Worm (Caenorhabditis elegans) whole organism, early embryonic: Measurements from ENCODE around the gene rpa-1.

Experiments
- B0310.2 ChIP-seq: sonication (generic microtip); optimal IDR thresholded peaks from 2 replicates; lab custom pipeline; 2016; ENCODE audit warnings: mild to moderate bottlenecking, missing genetic modification characterization, missing compliant biosample characterization
- F13C5.2 ChIP-seq: sonication (generic microtip); optimal IDR thresholded peaks from 2 replicates; lab custom pipeline; 2017; ENCODE audit warnings: mild to moderate bottlenecking, missing genetic modification characterization, inconsistent platforms, missing compliant biosample characterization
- aly-1 ChIP-seq: sonication (generic microtip); optimal IDR thresholded peaks from 2 replicates; lab custom pipeline; 2016; ENCODE audit warnings: missing genetic modification characterization, missing compliant biosample characterization
- ama-1 ChIP-seq: fragments of 150-350 bp; optimal IDR thresholded peaks from 2 replicates; lab custom pipeline; 2014
- ceh-13 ChIP-seq: fragments of 200-800 bp; sonication (Bioruptor generic); optimal IDR thresholded peaks from 2 replicates; lab custom pipeline; 2018; ENCODE audit warnings: mild to moderate bottlenecking, missing genetic modification characterization, missing compliant biosample characterization
- ceh-36 ChIP-seq: sonication (generic microtip); optimal IDR thresholded peaks from 2 replicates; lab custom pipeline; 2016; ENCODE audit warnings: missing genetic modification characterization, inconsistent platforms, missing compliant biosample characterization
- ets-7 ChIP-seq: sonication (generic microtip); optimal IDR thresholded peaks from 2 replicates; lab custom pipeline; 2016; ENCODE audit warnings: missing genotype, missing genetic modification characterization, missing compliant biosample characterization
- flt-1 ChIP-seq: fragments of 200-800 bp; sonication (Bioruptor generic); IDR thresholded peaks from 2 replicates; pipeline ENCODE4 v1.3.6; 2022; ENCODE audit warnings: missing genetic modification characterization, missing compliant biosample characterization
- hmbx-1 ChIP-seq: sonication (generic microtip); optimal IDR thresholded peaks from 2 replicates; lab custom pipeline; 2016; ENCODE audit warnings: mild to moderate bottlenecking, missing genetic modification characterization, missing compliant biosample characterization
- hmg-4 ChIP-seq: fragments of 200-800 bp; sonication (Bioruptor generic); optimal IDR thresholded peaks from 2 replicates; lab custom pipeline; 2018; ENCODE audit warnings: mild to moderate bottlenecking, missing genetic modification characterization, missing compliant biosample characterization
- hnd-1 ChIP-seq: sonication (generic microtip); optimal IDR thresholded peaks from 2 replicates; lab custom pipeline; 2016; ENCODE audit warnings: missing genetic modification characterization, missing compliant biosample characterization
- pes-1 ChIP-seq: fragments of 200-800 bp; sonication (Bioruptor generic); IDR thresholded peaks from 2 replicates; pipeline ENCODE4 v1.3.6; 2022; ENCODE audit warnings: missing genetic modification reagents, missing genetic modification characterization, missing compliant biosample characterization
- scrt-1 ChIP-seq: fragments of 200-800 bp; sonication (Bioruptor generic); IDR thresholded peaks from 2 replicates; pipeline ENCODE4 v1.3.6; 2022; ENCODE audit warnings: missing genetic modification characterization, missing compliant biosample characterization
- sea-1 ChIP-seq: fragments of 200-800 bp; sonication (Bioruptor generic); conservative IDR thresholded peaks from 2 replicates; pipeline ENCODE4 v1.3.6; 2022; ENCODE audit warnings: missing genetic modification characterization, missing compliant biosample characterization
- tbx-11 ChIP-seq: fragments of 200-800 bp; sonication (Bioruptor generic); IDR thresholded peaks from 2 replicates; pipeline ENCODE4 v1.3.6; 2022; ENCODE audit warnings: missing genetic modification characterization, missing compliant biosample characterization
- tbx-37 ChIP-seq: fragments of 200-800 bp; sonication (Bioruptor generic); conservative IDR thresholded peaks from 2 replicates; pipeline ENCODE4 v1.3.6; 2022; ENCODE audit warnings: missing genetic modification reagents, missing genetic modification characterization, missing compliant biosample characterization
- tra-4 ChIP-seq: sonication (generic microtip); optimal IDR thresholded peaks from 2 replicates; lab custom pipeline; 2017; ENCODE audit warnings: missing genetic modification characterization, missing compliant biosample characterization

Gene rpa-1

ce11 chrII:7666338-7666737 is 2.0 kb downstream of the rpa-1 start:
- TF ChIP-seq B0310.2 (tag; lab: Kevin White, UChicago) (no peak), flt-1 (GFP tag; lab: Robert Waterston, UW) (no peak), F13C5.2 (tag; lab: Kevin White, UChicago) (no peak), ama-1 (lab: Kevin White, UChicago) (no peak), scrt-1 (no peak), tbx-37 (GFP tag; lab: Robert Waterston, UW) (no peak)

- TF ChIP-seq tbx-11 (GFP tag; lab: Robert Waterston, UW), result no peak
- no peak for TF ChIP-seq sea-1 (GFP tag; lab: Robert Waterston, UW)
- TF ChIP-seq pes-1 (GFP tag; lab: Robert Waterston, UW), result peak; percentile 8; the same call in 1 of the 2 replicates
- TF ChIP-seq hmbx-1 (tag; lab: Kevin White, UChicago), result no peak
- TF ChIP-seq flt-1 (GFP tag; lab: Robert Waterston, UW), result no peak
- TF ChIP-seq aly-1, result no peak
- TF ChIP-seq ama-1 (lab: Kevin White, UChicago), result no peak
- TF ChIP-seq ceh-36, result no peak
- no peak for TF ChIP-seq B0310.2 (tag; lab: Kevin White, UChicago)
- no peak for TF ChIP-seq hnd-1 (tag; lab: Kevin White, UChicago)
- no peak for TF ChIP-seq ets-7 (tag; lab: Kevin White, UChicago)
- no peak for TF ChIP-seq tbx-37 (GFP tag; lab: Robert Waterston, UW)
- TF ChIP-seq ceh-13 (GFP tag; lab: Kevin White, UChicago), result no peak
- TF ChIP-seq scrt-1, result no peak
- no peak for TF ChIP-seq tra-4
- TF ChIP-seq F13C5.2 (tag; lab: Kevin White, UChicago), result peak; percentile 7
- TF ChIP-seq hmg-4 (GFP tag; lab: Kevin White, UChicago), result no peak
Observed at ce11 chrII:7666967-7667366, 2.6 kb downstream of the rpa-1 start, which contains the start of gene lir-2. Gene lir-2, plus strand, starts transcription at chrII:7667267.

- TF ChIP-seq ets-7 (tag; lab: Kevin White, UChicago) (no peak), hmg-4 (GFP tag; lab: Kevin White, UChicago) (peak; percentile 9), F13C5.2 (tag; lab: Kevin White, UChicago) (peak; percentile 34)
Observed at ce11 chrII:7669409-7669808, 5.0 kb downstream of the rpa-1 start.

DNA sequence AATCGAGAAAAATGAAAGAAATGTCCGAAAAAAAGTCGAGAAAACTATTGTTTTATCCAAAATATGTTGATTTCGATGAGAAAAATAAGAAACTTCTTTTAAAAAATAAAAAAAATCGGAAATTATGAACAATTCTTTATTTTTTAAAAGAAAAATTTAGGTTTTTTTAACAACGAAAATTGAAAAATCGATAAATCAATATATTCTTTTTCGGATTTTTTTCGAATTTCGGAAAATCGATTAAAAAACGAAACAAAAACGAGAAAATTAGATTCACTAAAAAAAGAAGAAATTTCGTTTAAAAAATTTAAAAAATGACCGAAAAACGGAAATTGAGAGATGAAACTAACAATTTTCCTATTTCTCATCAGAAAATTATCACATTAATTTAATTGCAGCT is 5.7 kb downstream of the rpa-1 start:
- no peak for TF ChIP-seq flt-1 (GFP tag; lab: Robert Waterston, UW)
- TF ChIP-seq F13C5.2 (tag; lab: Kevin White, UChicago), result no peak
- no peak for TF ChIP-seq scrt-1
- no peak for TF ChIP-seq ama-1 (lab: Kevin White, UChicago)
- no peak for TF ChIP-seq tbx-37 (GFP tag; lab: Robert Waterston, UW)
- no peak for TF ChIP-seq aly-1
- TF ChIP-seq hmbx-1 (tag; lab: Kevin White, UChicago), result no peak
- no peak for TF ChIP-seq sea-1 (GFP tag; lab: Robert Waterston, UW)
- TF ChIP-seq pes-1 (GFP tag; lab: Robert Waterston, UW), result no peak
- TF ChIP-seq ets-7 (tag; lab: Kevin White, UChicago), result no peak
- no peak for TF ChIP-seq B0310.2 (tag; lab: Kevin White, UChicago)

ce11 chrII:7671705-7672104 is 7.3 kb downstream of the rpa-1 start, which contains the start of gene lir-1:
Gene lir-1, plus strand, starts transcription at chrII:7672005.
- TF ChIP-seq aly-1, result no peak
- TF ChIP-seq scrt-1, result no peak
- no peak for TF ChIP-seq hnd-1 (tag; lab: Kevin White, UChicago)
- no peak for TF ChIP-seq B0310.2 (tag; lab: Kevin White, UChicago)
- TF ChIP-seq pes-1 (GFP tag; lab: Robert Waterston, UW), result no peak
- no peak for TF ChIP-seq flt-1 (GFP tag; lab: Robert Waterston, UW)
- TF ChIP-seq sea-1 (GFP tag; lab: Robert Waterston, UW), result no peak
- TF ChIP-seq ama-1 (lab: Kevin White, UChicago), result no peak
- TF ChIP-seq tbx-37 (GFP tag; lab: Robert Waterston, UW), result no peak
- no peak for TF ChIP-seq F13C5.2 (tag; lab: Kevin White, UChicago)
- no peak for TF ChIP-seq ets-7 (tag; lab: Kevin White, UChicago)

DNA sequence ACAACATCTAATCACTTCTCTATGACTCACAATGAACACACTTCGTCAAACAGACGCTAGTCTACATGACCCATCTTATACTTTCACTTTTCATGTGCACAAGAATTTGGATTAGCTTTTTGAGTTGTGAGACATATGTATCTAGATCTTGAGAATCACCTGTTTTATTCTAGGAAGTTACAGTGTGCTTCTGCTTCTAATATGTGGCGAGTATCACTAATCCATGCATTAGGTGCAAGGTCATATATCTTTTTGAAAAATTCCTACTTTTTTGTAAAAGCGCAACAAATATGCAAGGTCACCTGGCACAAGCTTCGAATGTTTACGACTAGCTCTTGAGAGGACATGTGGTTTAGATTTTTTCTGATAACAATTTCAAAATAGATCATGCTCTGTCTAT is 11.4 kb downstream of the rpa-1 start:
- TF ChIP-seq hnd-1 (tag; lab: Kevin White, UChicago) (no peak), tbx-11 (GFP tag; lab: Robert Waterston, UW) (no peak)

- TF ChIP-seq ama-1 (lab: Kevin White, UChicago), result no peak
- no peak for TF ChIP-seq ets-7 (tag; lab: Kevin White, UChicago)
- peak; percentile 2 for TF ChIP-seq F13C5.2 (tag; lab: Kevin White, UChicago)
- TF ChIP-seq sea-1 (GFP tag; lab: Robert Waterston, UW), result no peak
- TF ChIP-seq tbx-11 (GFP tag; lab: Robert Waterston, UW), result 0 out of 2 replicates have a peak, but pooled peaks have one; percentile 37
- TF ChIP-seq flt-1 (GFP tag; lab: Robert Waterston, UW), result no peak
- peak; percentile 45 for TF ChIP-seq hmg-4 (GFP tag; lab: Kevin White, UChicago)
- no peak for TF ChIP-seq tra-4
- TF ChIP-seq pes-1 (GFP tag; lab: Robert Waterston, UW), result no peak
- peak; percentile 40 for TF ChIP-seq aly-1
- TF ChIP-seq scrt-1, result no peak
- TF ChIP-seq ceh-36, result no peak
Observed at ce11 chrII:7676307-7676905, 12.0 kb downstream of the rpa-1 start.

DNA sequence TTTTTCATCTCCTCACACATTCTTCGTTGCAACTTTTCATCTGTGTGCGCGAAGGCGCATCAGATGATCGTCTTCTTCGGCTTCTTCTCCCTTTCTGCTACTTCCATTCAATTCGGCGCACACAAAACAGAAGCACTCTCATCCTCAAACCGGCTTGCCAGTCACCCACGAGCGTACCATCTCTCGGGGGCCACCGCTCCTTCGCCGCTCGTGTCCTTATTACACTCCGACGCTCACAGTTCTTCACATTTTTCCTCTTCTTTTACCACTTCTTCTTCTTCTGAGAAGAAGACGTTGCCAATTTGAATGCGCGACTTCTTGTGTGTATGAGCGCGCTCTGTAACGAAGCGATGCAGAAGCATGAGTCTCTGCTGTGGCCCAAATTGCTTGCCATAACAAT is 14.1 kb downstream of the rpa-1 start:
- TF ChIP-seq sea-1 (GFP tag; lab: Robert Waterston, UW), result no peak
- no peak for TF ChIP-seq ama-1 (lab: Kevin White, UChicago)
- no peak for TF ChIP-seq ets-7 (tag; lab: Kevin White, UChicago)
- peak; percentile 23 for TF ChIP-seq hmg-4 (GFP tag; lab: Kevin White, UChicago)
- TF ChIP-seq tra-4, result no peak
- TF ChIP-seq scrt-1, result no peak
